Worm (Caenorhabditis elegans) whole organism, L3 larva: ENCODE measurements around the gene sel-10.

Source experiments
- R02D3.7 ChIP-seq: fragments of 150-350 bp; optimal IDR thresholded peaks from 2 replicates; lab custom pipeline; 2014; ENCODE audit warnings: missing biosample characterization, missing genetic modification characterization
- ZK546.5 ChIP-seq: sonication (generic microtip); optimal IDR thresholded peaks from 2 replicates; lab custom pipeline; 2017; ENCODE audit warnings: missing biosample characterization, missing genetic modification characterization
- ama-1 ChIP-seq: fragments of 150-350 bp; optimal IDR thresholded peaks from 2 replicates; lab custom pipeline; 2018
- ceh-16 ChIP-seq: sonication (generic microtip); optimal IDR thresholded peaks from 2 replicates; lab custom pipeline; 2017; ENCODE audit warnings: missing biosample characterization, missing genetic modification characterization
- ceh-28 ChIP-seq: fragments of 150-350 bp; optimal IDR thresholded peaks from 2 replicates; lab custom pipeline; 2014; ENCODE audit warnings: missing biosample characterization, missing genetic modification reagents, missing genetic modification characterization
- ceh-82 ChIP-seq: fragments of 150-350 bp; optimal IDR thresholded peaks from 2 replicates; lab custom pipeline; 2014; ENCODE audit warnings: missing biosample characterization, missing genetic modification characterization
- ceh-9 ChIP-seq: sonication (generic microtip); optimal IDR thresholded peaks from 2 replicates; lab custom pipeline; 2018; ENCODE audit warnings: missing biosample characterization, missing genetic modification characterization
- egl-27 ChIP-seq: sonication (generic microtip); optimal IDR thresholded peaks from 4 replicates; lab custom pipeline; 2017; ENCODE audit warnings: missing biosample characterization, missing genetic modification reagents, missing genetic modification characterization
- egl-5 ChIP-seq: fragments of 150-350 bp; optimal IDR thresholded peaks from 2 replicates; lab custom pipeline; 2017; ENCODE audit warnings: missing biosample characterization, missing genetic modification reagents, missing genetic modification characterization, inconsistent platforms
- elt-3 ChIP-seq, 3 experiments: fragments of 150-350 bp in 1 of 3; sonication (generic microtip) in 2 of 3; optimal IDR thresholded peaks; 2 replicates in 2 of 3; 4 replicates in 1 of 3; lab custom pipeline; 2014 to 2017; ENCODE audit warnings: missing biosample characterization in 3 of 3, missing genetic modification characterization in 3 of 3
- eor-1 ChIP-seq, 2 experiments: fragments of 150-350 bp; optimal IDR thresholded peaks; 2 replicates each; lab custom pipeline; 2014 to 2018; ENCODE audit warnings: missing biosample characterization in 2 of 2, missing genetic modification characterization in 2 of 2
- fkh-10 ChIP-seq: sonication (generic microtip); optimal IDR thresholded peaks from 2 replicates; lab custom pipeline; 2017; ENCODE audit warnings: missing biosample characterization, missing genetic modification reagents, missing genetic modification characterization
- fos-1 ChIP-seq: fragments of 150-350 bp; optimal IDR thresholded peaks from 2 replicates; lab custom pipeline; 2014; ENCODE audit warnings: missing biosample characterization, missing genetic modification characterization
- hmg-11 ChIP-seq: sonication (generic microtip); optimal IDR thresholded peaks from 2 replicates; lab custom pipeline; 2016; ENCODE audit warnings: missing genetic modification characterization, missing compliant biosample characterization
- jun-1 ChIP-seq: fragments of 150-350 bp; optimal IDR thresholded peaks from 2 replicates; lab custom pipeline; 2014; ENCODE audit warnings: missing biosample characterization, missing genetic modification reagents, missing genetic modification characterization
- lin-15B ChIP-seq: fragments of 150-350 bp; optimal IDR thresholded peaks from 2 replicates; lab custom pipeline; 2014; ENCODE audit warnings: missing biosample characterization, missing genetic modification characterization
- lin-39 ChIP-seq: fragments of 150-350 bp; optimal IDR thresholded peaks from 2 replicates; lab custom pipeline; 2018; ENCODE audit warnings: missing biosample characterization, missing genetic modification reagents, missing genetic modification characterization
- mdl-1 ChIP-seq: fragments of 150-350 bp; optimal IDR thresholded peaks from 2 replicates; lab custom pipeline; 2014; ENCODE audit warnings: missing biosample characterization, missing genetic modification characterization
- mml-1 ChIP-seq: fragments of 150-350 bp; sonication (generic microtip); optimal IDR thresholded peaks from 3 replicates; lab custom pipeline; 2014; ENCODE audit warnings: missing biosample characterization, missing genetic modification characterization
- nfya-1 ChIP-seq: sonication (generic microtip); optimal IDR thresholded peaks from 2 replicates; lab custom pipeline; 2017; ENCODE audit warnings: missing genetic modification characterization, mild to moderate bottlenecking, missing compliant biosample characterization, antibody characterized with exemption, moderate library complexity; ENCODE audit not compliant: insufficient read depth
- nhr-11 ChIP-seq: fragments of 150-350 bp; optimal IDR thresholded peaks from 2 replicates; lab custom pipeline; 2014; ENCODE audit warnings: missing biosample characterization, missing genetic modification characterization
- nhr-23 ChIP-seq: fragments of 150-350 bp; optimal IDR thresholded peaks from 2 replicates; lab custom pipeline; 2014; ENCODE audit warnings: missing biosample characterization, missing genetic modification reagents, missing genetic modification characterization
- nhr-25 ChIP-seq: sonication (generic microtip); optimal IDR thresholded peaks from 2 replicates; lab custom pipeline; 2017; ENCODE audit warnings: missing biosample characterization, missing genetic modification characterization
- nhr-28 ChIP-seq: fragments of 150-350 bp; optimal IDR thresholded peaks from 2 replicates; lab custom pipeline; 2014; ENCODE audit warnings: missing biosample characterization, missing genetic modification characterization
- nhr-43 ChIP-seq: sonication (generic microtip); optimal IDR thresholded peaks from 2 replicates; lab custom pipeline; 2016; ENCODE audit warnings: mild to moderate bottlenecking, missing genetic modification characterization, missing compliant biosample characterization; ENCODE audit not compliant: poor library complexity, severe bottlenecking
- nhr-76 ChIP-seq: fragments of 150-350 bp; sonication (generic microtip); optimal IDR thresholded peaks from 5 replicates; lab custom pipeline; 2014; ENCODE audit warnings: missing biosample characterization, missing genetic modification characterization
- pha-4 ChIP-seq: fragments of 150-350 bp; optimal IDR thresholded peaks from 2 replicates; lab custom pipeline; 2014; ENCODE audit warnings: missing biosample characterization, missing genetic modification reagents, missing genetic modification characterization
- pqm-1 ChIP-seq: fragments of 150-350 bp; optimal IDR thresholded peaks from 2 replicates; lab custom pipeline; 2017; ENCODE audit warnings: missing biosample characterization, missing genetic modification characterization, inconsistent platforms
- sea-2 ChIP-seq: fragments of 150-350 bp; sonication (generic microtip); optimal IDR thresholded peaks from 4 replicates; lab custom pipeline; 2014; ENCODE audit warnings: missing biosample characterization, missing genetic modification reagents, missing genetic modification characterization
- skn-1 ChIP-seq: fragments of 150-350 bp; optimal IDR thresholded peaks from 2 replicates; lab custom pipeline; 2014; ENCODE audit warnings: missing biosample characterization, missing genetic modification characterization
- tbx-2 ChIP-seq: sonication (generic microtip); optimal IDR thresholded peaks from 2 replicates; lab custom pipeline; 2016; ENCODE audit warnings: mild to moderate bottlenecking, missing genetic modification characterization, missing compliant biosample characterization
- unc-39 ChIP-seq: sonication (generic microtip); optimal IDR thresholded peaks from 4 replicates; lab custom pipeline; 2017; ENCODE audit warnings: missing biosample characterization, missing genetic modification characterization
- zag-1 ChIP-seq: fragments of 150-350 bp; optimal IDR thresholded peaks from 2 replicates; lab custom pipeline; 2014; ENCODE audit warnings: missing biosample characterization, missing genetic modification characterization
- ztf-11 ChIP-seq: fragments of 150-350 bp; optimal IDR thresholded peaks from 2 replicates; lab custom pipeline; 2014; ENCODE audit warnings: missing biosample characterization, missing genetic modification characterization
- ztf-4 ChIP-seq: fragments of 150-350 bp; optimal IDR thresholded peaks from 2 replicates; lab custom pipeline; 2014; ENCODE audit warnings: missing biosample characterization, missing genetic modification characterization

sel-10 gene

ce11 chrV:13789362-13789761 lies 29.8 kb upstream of the sel-10 start (continued):
- TF ChIP-seq nhr-11 (tag; lab: Kevin White, UChicago) (peak; percentile 91), sea-2 (GFP tag; lab: Kevin White, UChicago) (no peak), lin-39 (peak; percentile 96), ztf-4 (tag; lab: Kevin White, UChicago) (no peak), ZK546.5 (tag; lab: Kevin White, UChicago) (no peak), mdl-1 (peak; percentile 44), R02D3.7 (tag; lab: Kevin White, UChicago) (peak; percentile 19), skn-1 (tag; lab: Kevin White, UChicago) (peak; percentile 29), nfya-1 (tag; lab: Kevin White, UChicago) (peak; percentile 95), fkh-10 (GFP tag; lab: Kevin White, UChicago) (peak; percentile 25), egl-5 (tag; lab: Kevin White, UChicago) (peak; percentile 80), ceh-9 (no peak), ceh-28 (tag; lab: Kevin White, UChicago) (peak; percentile 84), zag-1 (no peak), ceh-82 (peak; percentile 50), nhr-28 (tag; lab: Kevin White, UChicago) (no peak), jun-1 (peak; percentile 90), ceh-16 (no peak), tbx-2 (tag; lab: Kevin White, UChicago) (peak; percentile 6)

- TF ChIP-seq egl-27 = no peak
- TF ChIP-seq lin-39 = no peak
- no peak for TF ChIP-seq lin-15B (tag; lab: Kevin White, UChicago)
- TF ChIP-seq pha-4 = no peak
- no peak for TF ChIP-seq nhr-28 (tag; lab: Kevin White, UChicago)
- no peak for TF ChIP-seq fos-1 (tag; lab: Kevin White, UChicago)
- TF ChIP-seq ztf-11 (tag; lab: Kevin White, UChicago) = no peak
- no peak for TF ChIP-seq hmg-11 (tag; lab: Kevin White, UChicago)
- TF ChIP-seq nhr-25 (tag; lab: Kevin White, UChicago) = no peak
- no peak for TF ChIP-seq ceh-16
- no peak for TF ChIP-seq unc-39 (tag; lab: Kevin White, UChicago)
- no peak for TF ChIP-seq skn-1 (tag; lab: Kevin White, UChicago)
- no peak for TF ChIP-seq ceh-28 (tag; lab: Kevin White, UChicago)
- TF ChIP-seq tbx-2 (tag; lab: Kevin White, UChicago) = no peak
- no peak for TF ChIP-seq pqm-1 (tag; lab: Kevin White, UChicago)
- no peak for TF ChIP-seq nhr-76 (tag; lab: Kevin White, UChicago)
- TF ChIP-seq egl-5 (tag; lab: Kevin White, UChicago) = no peak
- TF ChIP-seq nhr-23 (tag; lab: Kevin White, UChicago) = no peak
Measured at ce11 chrV:13790117-13790516, 29.0 kb upstream of the sel-10 start.

ce11 chrV:13790557-13790956 lies 28.6 kb upstream of the sel-10 start:
- TF ChIP-seq egl-27 (no peak), tbx-2 (tag; lab: Kevin White, UChicago) (no peak), egl-5 (tag; lab: Kevin White, UChicago) (peak; percentile 73), pqm-1 (tag; lab: Kevin White, UChicago) (no peak), lin-39 (no peak), nhr-23 (tag; lab: Kevin White, UChicago) (peak; percentile 84), nhr-43 (tag; lab: Kevin White, UChicago) (peak; percentile 20), sea-2 (GFP tag; lab: Kevin White, UChicago) (no peak), nhr-25 (tag; lab: Kevin White, UChicago) (peak; percentile 79)

- TF ChIP-seq nhr-23 (tag; lab: Kevin White, UChicago) = no peak
- peak; percentile 36 for TF ChIP-seq ama-1
- TF ChIP-seq eor-1 (tag; optimal IDR thresholded peaks at IDR 0.05; lab: Kevin White, UChicago) = no peak
- TF ChIP-seq sea-2 (GFP tag; lab: Kevin White, UChicago) = no peak
- TF ChIP-seq fkh-10 (GFP tag; lab: Kevin White, UChicago) = no peak
- TF ChIP-seq hmg-11 (tag; lab: Kevin White, UChicago) = no peak
Measured at ce11 chrV:13794046-13794445, 25.1 kb upstream of the sel-10 start.

ce11 chrV:13796246-13796776 lies 22.9 kb upstream of the sel-10 start, which contains the start of gene twk-32:
Gene twk-32 (plus strand): TSS chrV:13796641.
- TF ChIP-seq ceh-16 (no peak), mml-1 (peak; percentile 22), pha-4 (peak; percentile 34), elt-3 (tag; optimal IDR thresholded peaks at IDR 0.05; lab: Kevin White, UChicago) (no peak), ama-1 (peak; percentile 73)
